Fruit fly (Drosophila melanogaster): ENCODE measurements around the gene Tctp.

DNA sequence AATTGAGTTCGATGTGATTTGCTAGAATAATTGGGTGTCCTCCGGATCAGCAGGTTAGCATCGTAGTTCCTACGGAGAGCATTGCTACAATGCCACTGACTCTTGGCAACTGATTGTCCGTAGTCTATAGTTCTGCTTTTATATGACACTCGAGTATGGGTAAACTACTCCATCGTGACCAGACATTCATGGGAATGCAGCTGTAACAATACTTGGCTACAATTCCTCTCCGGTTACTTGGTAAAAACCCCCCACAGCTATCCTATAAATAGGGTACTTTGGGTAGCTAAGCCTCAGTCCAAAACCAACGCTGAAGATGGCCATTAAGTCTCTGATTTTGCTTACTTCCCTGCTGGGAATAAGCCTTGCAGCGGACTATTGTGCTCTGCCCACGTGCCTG lies 15.2 kb downstream of the Tctp start, which contains the start of gene scpr-C:
- TF ChIP-seq Gug (GFP tag; IDR thresholded peaks at IDR 0.05), result no peak
- no peak for TF ChIP-seq CG32006 (GFP tag; optimal IDR thresholded peaks at IDR 0.05)
